Worm (Caenorhabditis elegans) whole organism, L3 larva: Measurements from ENCODE around the gene clec-228.

Experiments
- R02D3.7 ChIP-seq: fragments of 150-350 bp; optimal IDR thresholded peaks from 2 replicates; lab custom pipeline; 2014; ENCODE audit warnings: missing biosample characterization, missing genetic modification characterization
- ZK546.5 ChIP-seq: sonication (generic microtip); optimal IDR thresholded peaks from 2 replicates; lab custom pipeline; 2017; ENCODE audit warnings: missing biosample characterization, missing genetic modification characterization
- aly-2 ChIP-seq: fragments of 150-350 bp; optimal IDR thresholded peaks from 2 replicates; lab custom pipeline; 2014; ENCODE audit warnings: missing biosample characterization, missing genetic modification characterization
- ama-1 ChIP-seq: fragments of 150-350 bp; optimal IDR thresholded peaks from 2 replicates; lab custom pipeline; 2018
- ceh-16 ChIP-seq: sonication (generic microtip); optimal IDR thresholded peaks from 2 replicates; lab custom pipeline; 2017; ENCODE audit warnings: missing biosample characterization, missing genetic modification characterization
- ceh-82 ChIP-seq: fragments of 150-350 bp; optimal IDR thresholded peaks from 2 replicates; lab custom pipeline; 2014; ENCODE audit warnings: missing biosample characterization, missing genetic modification characterization
- ceh-9 ChIP-seq: sonication (generic microtip); optimal IDR thresholded peaks from 2 replicates; lab custom pipeline; 2018; ENCODE audit warnings: missing biosample characterization, missing genetic modification characterization
- daf-12 ChIP-seq: fragments of 150-350 bp; optimal IDR thresholded peaks from 2 replicates; lab custom pipeline; 2014; ENCODE audit warnings: missing biosample characterization, missing genetic modification reagents, missing genetic modification characterization
- egl-27 ChIP-seq: sonication (generic microtip); optimal IDR thresholded peaks from 4 replicates; lab custom pipeline; 2017; ENCODE audit warnings: missing biosample characterization, missing genetic modification reagents, missing genetic modification characterization
- elt-1 ChIP-seq: fragments of 150-350 bp; optimal IDR thresholded peaks from 2 replicates; lab custom pipeline; 2014; ENCODE audit warnings: missing biosample characterization, missing genetic modification characterization
- fkh-10 ChIP-seq: sonication (generic microtip); optimal IDR thresholded peaks from 2 replicates; lab custom pipeline; 2017; ENCODE audit warnings: missing biosample characterization, missing genetic modification reagents, missing genetic modification characterization
- fkh-2 ChIP-seq: fragments of 150-350 bp; optimal IDR thresholded peaks from 2 replicates; lab custom pipeline; 2014; ENCODE audit warnings: missing biosample characterization, missing genetic modification reagents, missing genetic modification characterization
- fos-1 ChIP-seq: fragments of 150-350 bp; optimal IDR thresholded peaks from 2 replicates; lab custom pipeline; 2014; ENCODE audit warnings: missing biosample characterization, missing genetic modification characterization
- hmg-11 ChIP-seq: sonication (generic microtip); optimal IDR thresholded peaks from 2 replicates; lab custom pipeline; 2016; ENCODE audit warnings: missing genetic modification characterization, missing compliant biosample characterization
- lin-39 ChIP-seq: fragments of 150-350 bp; optimal IDR thresholded peaks from 2 replicates; lab custom pipeline; 2018; ENCODE audit warnings: missing biosample characterization, missing genetic modification reagents, missing genetic modification characterization
- mdl-1 ChIP-seq: fragments of 150-350 bp; optimal IDR thresholded peaks from 2 replicates; lab custom pipeline; 2014; ENCODE audit warnings: missing biosample characterization, missing genetic modification characterization
- nfya-1 ChIP-seq: sonication (generic microtip); optimal IDR thresholded peaks from 2 replicates; lab custom pipeline; 2017; ENCODE audit warnings: missing genetic modification characterization, mild to moderate bottlenecking, missing compliant biosample characterization, antibody characterized with exemption, moderate library complexity; ENCODE audit not compliant: insufficient read depth
- nhr-11 ChIP-seq: fragments of 150-350 bp; optimal IDR thresholded peaks from 2 replicates; lab custom pipeline; 2014; ENCODE audit warnings: missing biosample characterization, missing genetic modification characterization
- nhr-12 ChIP-seq: fragments of 150-350 bp; optimal IDR thresholded peaks from 2 replicates; lab custom pipeline; 2014; ENCODE audit warnings: missing biosample characterization, missing genetic modification characterization
- nhr-23 ChIP-seq: fragments of 150-350 bp; optimal IDR thresholded peaks from 2 replicates; lab custom pipeline; 2014; ENCODE audit warnings: missing biosample characterization, missing genetic modification reagents, missing genetic modification characterization
- nhr-237 ChIP-seq: fragments of 150-350 bp; optimal IDR thresholded peaks from 2 replicates; lab custom pipeline; 2014; ENCODE audit warnings: missing biosample characterization, missing genetic modification characterization
- nhr-25 ChIP-seq: sonication (generic microtip); optimal IDR thresholded peaks from 2 replicates; lab custom pipeline; 2017; ENCODE audit warnings: missing biosample characterization, missing genetic modification characterization
- nhr-28 ChIP-seq: fragments of 150-350 bp; optimal IDR thresholded peaks from 2 replicates; lab custom pipeline; 2014; ENCODE audit warnings: missing biosample characterization, missing genetic modification characterization
- nhr-43 ChIP-seq: sonication (generic microtip); optimal IDR thresholded peaks from 2 replicates; lab custom pipeline; 2016; ENCODE audit warnings: mild to moderate bottlenecking, missing genetic modification characterization, missing compliant biosample characterization; ENCODE audit not compliant: poor library complexity, severe bottlenecking
- nhr-67 ChIP-seq: fragments of 150-350 bp; optimal IDR thresholded peaks from 2 replicates; lab custom pipeline; 2014; ENCODE audit warnings: missing biosample characterization, missing genetic modification characterization
- nhr-76 ChIP-seq: fragments of 150-350 bp; sonication (generic microtip); optimal IDR thresholded peaks from 5 replicates; lab custom pipeline; 2014; ENCODE audit warnings: missing biosample characterization, missing genetic modification characterization
- pha-4 ChIP-seq: fragments of 150-350 bp; optimal IDR thresholded peaks from 2 replicates; lab custom pipeline; 2014; ENCODE audit warnings: missing biosample characterization, missing genetic modification reagents, missing genetic modification characterization
- pqm-1 ChIP-seq: fragments of 150-350 bp; optimal IDR thresholded peaks from 2 replicates; lab custom pipeline; 2017; ENCODE audit warnings: missing biosample characterization, missing genetic modification characterization, inconsistent platforms
- sea-2 ChIP-seq: fragments of 150-350 bp; sonication (generic microtip); optimal IDR thresholded peaks from 4 replicates; lab custom pipeline; 2014; ENCODE audit warnings: missing biosample characterization, missing genetic modification reagents, missing genetic modification characterization
- skn-1 ChIP-seq: fragments of 150-350 bp; optimal IDR thresholded peaks from 2 replicates; lab custom pipeline; 2014; ENCODE audit warnings: missing biosample characterization, missing genetic modification characterization
- unc-62 ChIP-seq: fragments of 150-350 bp; sonication (generic microtip); optimal IDR thresholded peaks from 4 replicates; lab custom pipeline; 2014; ENCODE audit warnings: missing biosample characterization, missing genetic modification reagents, missing genetic modification characterization
- zag-1 ChIP-seq: fragments of 150-350 bp; optimal IDR thresholded peaks from 2 replicates; lab custom pipeline; 2014; ENCODE audit warnings: missing biosample characterization, missing genetic modification characterization
- ztf-11 ChIP-seq: fragments of 150-350 bp; optimal IDR thresholded peaks from 2 replicates; lab custom pipeline; 2014; ENCODE audit warnings: missing biosample characterization, missing genetic modification characterization
- ztf-4 ChIP-seq: fragments of 150-350 bp; optimal IDR thresholded peaks from 2 replicates; lab custom pipeline; 2014; ENCODE audit warnings: missing biosample characterization, missing genetic modification characterization

clec-228 gene

ce11 chrV:15352376-15352775 lies 13.1 kb upstream of the clec-228 start, which contains the start of gene srx-58:
Gene srx-58 (plus strand): TSS chrV:15352676.
- TF ChIP-seq ceh-9 (tag; lab: Kevin White, UChicago) (no peak), unc-62 (GFP tag; lab: Kevin White, UChicago) (no peak), nhr-11 (tag; lab: Kevin White, UChicago) (no peak), aly-2 (tag; lab: Kevin White, UChicago) (no peak)

DNA sequence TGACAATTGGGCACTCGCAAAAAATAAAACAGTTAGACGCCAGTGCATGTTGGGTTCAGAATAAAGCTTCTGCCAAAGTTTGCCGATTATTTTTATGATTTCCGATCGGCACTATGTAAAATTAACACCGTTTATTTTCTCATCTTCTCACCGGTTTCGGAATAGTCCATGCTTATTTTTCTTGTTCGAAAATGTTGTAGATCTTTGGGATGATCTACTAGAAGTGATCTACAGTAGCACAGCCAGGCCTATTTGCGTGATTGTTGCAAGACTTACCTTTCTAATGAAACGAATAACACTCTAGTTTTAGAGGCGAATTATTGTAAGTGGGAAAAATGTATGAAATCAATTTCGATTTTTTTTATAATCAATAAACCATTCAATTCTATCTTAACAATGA lies 11.4 kb upstream of the clec-228 start, which contains the start of gene clec-231:
TSS of gene clec-231 (minus strand) at position 101 of the 400 bp plus-strand sequence.
- TF ChIP-seq pha-4 (tag; lab: Kevin White, UChicago) (no peak), nhr-25 (tag; lab: Kevin White, UChicago) (no peak), fkh-10 (GFP tag; lab: Kevin White, UChicago) (no peak), fkh-2 (tag; lab: Kevin White, UChicago) (no peak), aly-2 (tag; lab: Kevin White, UChicago) (no peak), R02D3.7 (no peak), skn-1 (no peak), ztf-4 (tag; lab: Kevin White, UChicago) (no peak), hmg-11 (no peak), lin-39 (tag; lab: Kevin White, UChicago) (no peak), nhr-23 (tag; lab: Kevin White, UChicago) (no peak), nhr-237 (tag; lab: Kevin White, UChicago) (no peak), ama-1 (no peak), zag-1 (no peak)

DNA sequence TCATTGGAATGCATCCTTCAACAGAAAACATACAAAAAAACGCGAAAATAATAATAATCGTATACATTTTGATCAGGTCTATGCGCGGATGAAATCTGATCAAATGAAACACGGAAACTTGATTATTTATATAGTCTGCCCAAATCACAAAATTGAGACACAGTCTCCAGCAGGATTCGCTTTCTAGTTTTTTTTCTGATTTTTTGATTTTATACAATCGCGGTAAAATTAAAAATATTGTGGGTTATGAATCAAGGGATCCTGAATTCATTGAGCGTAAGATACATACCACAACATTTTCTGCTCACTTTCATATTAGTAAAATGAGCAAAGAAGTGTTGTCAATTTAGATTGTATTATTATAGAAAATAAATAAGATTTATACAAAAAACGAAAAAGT lies 9.8 kb upstream of the clec-228 start, which contains the start of gene clec-230:
TSS of gene clec-230 (minus strand) at position 101 of the 400 bp plus-strand sequence.
- no peak for TF ChIP-seq ztf-11 (tag; lab: Kevin White, UChicago)
- no peak for TF ChIP-seq nhr-43 (tag; lab: Kevin White, UChicago)
- TF ChIP-seq unc-62 (GFP tag; lab: Kevin White, UChicago): no peak
- TF ChIP-seq nhr-76 (tag; lab: Kevin White, UChicago): no peak
- no peak for TF ChIP-seq sea-2
- no peak for TF ChIP-seq nhr-12 (tag; lab: Kevin White, UChicago)
- no peak for TF ChIP-seq hmg-11
- no peak for TF ChIP-seq ceh-9 (tag; lab: Kevin White, UChicago)
- no peak for TF ChIP-seq ceh-16 (tag; lab: Kevin White, UChicago)
- TF ChIP-seq daf-12 (tag; lab: Kevin White, UChicago): no peak
- no peak for TF ChIP-seq pqm-1 (tag; lab: Kevin White, UChicago)
- no peak for TF ChIP-seq ceh-82 (tag; lab: Kevin White, UChicago)
- TF ChIP-seq mdl-1 (tag; lab: Kevin White, UChicago): no peak
- no peak for TF ChIP-seq ZK546.5 (tag; lab: Kevin White, UChicago)
- no peak for TF ChIP-seq elt-1 (tag; lab: Kevin White, UChicago)
- no peak for TF ChIP-seq fos-1 (tag; lab: Kevin White, UChicago)
- TF ChIP-seq zag-1: no peak
- no peak for TF ChIP-seq fkh-2 (tag; lab: Kevin White, UChicago)
- TF ChIP-seq egl-27 (tag; lab: Kevin White, UChicago): no peak
- no peak for TF ChIP-seq nhr-23 (tag; lab: Kevin White, UChicago)

DNA sequence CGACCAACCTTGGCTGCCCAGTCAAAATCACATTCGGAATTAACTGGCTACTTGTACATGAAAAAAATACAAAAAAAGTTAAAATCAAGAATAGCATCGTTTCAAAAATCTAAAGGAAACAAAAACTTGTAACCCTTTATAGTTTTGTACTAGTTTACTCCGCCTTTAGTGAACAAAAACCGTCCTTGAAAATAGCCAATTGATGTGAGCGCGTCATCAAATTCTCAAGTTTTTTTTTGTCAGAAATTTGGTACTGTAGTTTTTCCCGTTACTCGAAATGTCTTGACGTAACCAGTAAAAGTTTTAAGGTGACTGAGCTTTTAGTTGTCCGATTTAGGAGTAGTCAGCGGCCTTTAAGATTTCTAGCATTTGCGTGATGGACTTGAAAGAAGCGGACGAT lies 8.0 kb upstream of the clec-228 start, which contains the start of gene C29F3.3:
TSS of gene C29F3.3 (minus strand) at position 101 of the 400 bp plus-strand sequence.
- no peak for TF ChIP-seq ZK546.5 (tag; lab: Kevin White, UChicago)
- no peak for TF ChIP-seq fkh-10 (GFP tag; lab: Kevin White, UChicago)

DNA sequence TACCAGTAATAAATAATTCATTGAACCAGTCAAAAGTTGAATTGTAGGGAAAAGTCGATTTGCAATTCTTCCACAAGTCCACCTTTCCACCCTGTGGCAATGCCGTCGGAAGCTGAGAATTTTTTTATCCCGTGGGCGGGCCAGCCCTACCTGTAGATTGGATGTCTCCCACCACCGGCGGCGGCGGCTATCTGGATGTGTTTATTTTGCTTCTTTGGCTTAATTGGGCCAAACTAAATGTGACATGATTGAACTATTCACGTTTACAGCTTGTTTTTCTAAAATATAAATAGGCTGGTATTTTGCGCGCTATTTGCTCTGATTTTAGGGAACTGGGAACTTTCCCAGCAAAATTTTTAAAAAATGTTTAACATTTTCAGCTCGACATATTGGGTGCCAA lies 5.2 kb upstream of the clec-228 start, which contains the start of gene wrt-8:
TSS of gene wrt-8 (minus strand) at position 101 of the 400 bp plus-strand sequence.
- TF ChIP-seq aly-2 (tag; lab: Kevin White, UChicago): no peak
- TF ChIP-seq ztf-11 (tag; lab: Kevin White, UChicago): no peak
- no peak for TF ChIP-seq nfya-1 (tag; lab: Kevin White, UChicago)
- no peak for TF ChIP-seq nhr-237 (tag; lab: Kevin White, UChicago)
- no peak for TF ChIP-seq ceh-16 (tag; lab: Kevin White, UChicago)
- no peak for TF ChIP-seq nhr-67 (tag; lab: Kevin White, UChicago)
- TF ChIP-seq nhr-25 (tag; lab: Kevin White, UChicago): no peak
- no peak for TF ChIP-seq R02D3.7
- TF ChIP-seq nhr-28 (tag; lab: Kevin White, UChicago): no peak
- no peak for TF ChIP-seq nhr-23 (tag; lab: Kevin White, UChicago)
- no peak for TF ChIP-seq ztf-4 (tag; lab: Kevin White, UChicago)
